Worm (Caenorhabditis elegans): Measurements from ENCODE around the gene gmeb-3.
A peak's percentile ranks its signal among the peaks of the same experiment; 100 is the strongest.

The gmeb-3 gene

DNA sequence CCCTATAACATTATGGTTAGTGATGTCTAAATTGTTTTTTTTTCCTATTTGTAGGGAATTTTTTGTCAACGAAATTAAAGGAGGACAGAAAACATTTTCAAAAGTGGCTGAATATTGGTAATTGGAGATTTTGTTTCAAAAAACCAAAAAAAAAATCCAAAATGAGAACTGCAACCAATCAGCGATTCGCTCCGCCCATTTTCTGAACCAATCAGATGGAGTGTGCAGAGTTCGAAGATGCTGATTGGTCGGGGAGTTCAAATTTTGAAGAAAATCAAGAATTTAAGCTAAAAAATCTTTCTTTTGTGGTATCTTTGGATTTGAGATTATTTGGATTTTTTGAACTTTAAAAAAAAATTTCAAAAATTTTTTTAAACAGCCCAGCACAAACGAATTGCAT lies 30.1 kb downstream of the gmeb-3 start:
- TF ChIP-seq dmd-4 (tag; optimal IDR thresholded peaks at IDR 0.05), result no peak
- peak; percentile 23 for TF ChIP-seq lin-13 (GFP tag; optimal IDR thresholded peaks at IDR 0.05)

DNA sequence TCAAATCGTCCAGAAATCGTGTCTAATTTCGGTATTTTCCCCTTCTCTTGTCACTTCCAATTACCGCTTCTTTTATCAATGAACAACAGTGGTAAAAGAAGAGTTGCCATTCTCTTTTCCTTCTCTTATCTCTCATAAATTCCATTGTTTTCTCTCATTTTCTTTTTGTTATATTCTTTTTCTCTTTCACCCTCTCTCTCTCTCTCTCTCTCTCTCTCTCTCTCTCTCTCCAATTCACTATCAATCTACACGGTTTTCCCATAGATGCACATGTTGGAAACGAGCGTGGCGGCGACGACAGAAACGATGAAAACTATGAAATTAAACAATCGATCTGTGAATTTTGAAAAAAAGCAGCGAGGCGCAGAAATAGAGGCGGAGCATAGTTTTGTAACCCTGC lies 30.9 kb downstream of the gmeb-3 start:
- TF ChIP-seq nhr-129 (tag; optimal IDR thresholded peaks at IDR 0.05) (peak; percentile 36), R02D3.7 (tag; optimal IDR thresholded peaks at IDR 0.05) (no peak), gmeb-1 (tag; optimal IDR thresholded peaks at IDR 0.05) (peak; percentile 32), crh-2 (tag; optimal IDR thresholded peaks at IDR 0.05) (peak; percentile 66), C34F6.9 (tag; optimal IDR thresholded peaks at IDR 0.05) (peak; percentile 12), F13H6.1 (tag; optimal IDR thresholded peaks at IDR 0.05) (peak; percentile 17), egl-27 (tag; optimal IDR thresholded peaks at IDR 0.05) (peak; percentile 39), blmp-1 (tag; optimal IDR thresholded peaks at IDR 0.05; ENCODE audit: insufficient read depth) (peak; percentile 39), fos-1 (tag; optimal IDR thresholded peaks at IDR 0.05) (peak; percentile 18), lin-11 (tag; optimal IDR thresholded peaks at IDR 0.05) (no peak), sma-9 (GFP tag; optimal IDR thresholded peaks at IDR 0.05) (peak; percentile 53), sma-9 (tag; optimal IDR thresholded peaks at IDR 0.05) (no peak), sma-3 (GFP tag; optimal IDR thresholded peaks at IDR 0.05) (peak; percentile 39), nhr-25 (tag; optimal IDR thresholded peaks at IDR 0.05) (peak; percentile 31), lsy-2 (tag; optimal IDR thresholded peaks at IDR 0.05) (peak in 1 of 2 experiments; percentile 39), nhr-77 (tag; optimal IDR thresholded peaks at IDR 0.05) (no peak), lin-13 (GFP tag; optimal IDR thresholded peaks at IDR 0.05) (no peak)

- peak; percentile 53 for TF ChIP-seq blmp-1 (tag; optimal IDR thresholded peaks at IDR 0.05; ENCODE audit: insufficient read depth)
- peak; percentile 48 for TF ChIP-seq fos-1 (tag; optimal IDR thresholded peaks at IDR 0.05)
- no peak for TF ChIP-seq alr-1 (tag; optimal IDR thresholded peaks at IDR 0.05)
Measured at ce11 chrIII:3800240-3800933, 32.1 kb downstream of the gmeb-3 start, which contains the start of gene mtm-3. mtm-3 (minus strand) TSS chrIII:3800467.

DNA sequence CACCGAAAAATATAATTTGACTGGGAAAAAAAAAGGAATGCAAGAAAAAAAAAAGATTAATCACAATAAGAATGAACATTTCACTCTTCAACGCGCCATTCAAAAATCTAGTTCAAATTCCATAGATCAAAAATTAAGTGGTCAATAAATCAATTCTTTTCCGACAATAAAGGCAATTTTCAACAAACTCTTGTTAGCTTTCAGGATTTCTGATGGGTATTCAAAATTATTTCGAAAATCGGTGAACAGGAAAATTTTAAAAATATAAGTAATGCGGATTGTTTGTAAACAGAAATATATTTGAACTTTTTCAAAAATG lies 32.6 kb downstream of the gmeb-3 start:
- TF ChIP-seq ztf-1 (GFP tag; conservative IDR thresholded peaks at IDR 0.05) (no peak), dmd-4 (tag; optimal IDR thresholded peaks at IDR 0.05) (no peak), ceh-16 (tag; optimal IDR thresholded peaks at IDR 0.05) (no peak), nhr-77 (tag; optimal IDR thresholded peaks at IDR 0.05) (no peak), fos-1 (tag; optimal IDR thresholded peaks at IDR 0.05) (no peak), mdl-1 (tag; optimal IDR thresholded peaks at IDR 0.05) (no peak), mab-5 (tag; optimal IDR thresholded peaks at IDR 0.05) (no peak), nhr-23 (tag; optimal IDR thresholded peaks at IDR 0.05) (no peak), mbf-1 (tag; optimal IDR thresholded peaks at IDR 0.05) (no peak), ztf-4 (tag; optimal IDR thresholded peaks at IDR 0.05) (no peak), egl-27 (tag; optimal IDR thresholded peaks at IDR 0.05) (no peak), C34F6.9 (tag; optimal IDR thresholded peaks at IDR 0.05) (no peak), lin-13 (GFP tag; optimal IDR thresholded peaks at IDR 0.05) (no peak), crh-2 (tag; optimal IDR thresholded peaks at IDR 0.05) (no peak), aly-2 (tag; optimal IDR thresholded peaks at IDR 0.05) (no peak)

DNA sequence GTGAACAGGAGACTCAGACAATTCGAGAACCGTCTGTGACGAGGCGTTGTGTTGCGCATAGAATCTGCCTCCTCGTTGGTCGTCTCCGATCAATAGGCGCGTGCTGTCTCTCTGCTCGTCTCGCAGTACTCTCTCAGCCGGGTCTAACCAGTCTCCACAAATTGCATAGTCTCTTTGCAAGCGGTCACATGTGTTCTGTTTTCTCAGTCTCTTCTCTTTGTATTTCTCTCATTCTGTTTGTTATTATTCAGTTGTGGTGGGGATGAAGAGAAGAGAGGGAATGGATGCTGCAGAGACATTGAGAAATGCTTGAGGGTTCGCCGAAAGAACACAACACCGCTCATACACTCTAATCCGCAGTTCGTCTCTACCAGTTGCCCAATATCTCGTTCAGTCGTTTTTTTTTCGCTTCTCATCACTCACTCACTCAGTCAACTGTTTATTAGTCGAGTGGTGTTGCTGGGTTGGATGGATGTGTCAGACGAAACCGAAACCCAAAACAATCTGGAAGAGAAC lies 33.1 kb downstream of the gmeb-3 start:
- peak; percentile 51 for TF ChIP-seq ceh-82 (tag; optimal IDR thresholded peaks at IDR 0.05)
- TF ChIP-seq unc-55 (GFP tag; optimal IDR thresholded peaks at IDR 0.05), result peak; percentile 98
- TF ChIP-seq gmeb-1 (tag; optimal IDR thresholded peaks at IDR 0.05), result peak; percentile 88
- TF ChIP-seq peb-1 (tag; optimal IDR thresholded peaks at IDR 0.05), result no peak
- peak; percentile 76 for TF ChIP-seq nhr-10 (tag; optimal IDR thresholded peaks at IDR 0.05)
- TF ChIP-seq F13H6.1 (tag; optimal IDR thresholded peaks at IDR 0.05), result peak; percentile 99
- TF ChIP-seq sma-9 (GFP tag; optimal IDR thresholded peaks at IDR 0.05), result peak; percentile 98
- peak; percentile 8 for TF ChIP-seq sma-9 (tag; optimal IDR thresholded peaks at IDR 0.05)
- no peak for TF ChIP-seq aly-2 (tag; optimal IDR thresholded peaks at IDR 0.05)
- no peak for TF ChIP-seq R02D3.7 (tag; optimal IDR thresholded peaks at IDR 0.05)
- peak; percentile 73 for TF ChIP-seq skn-1 (tag; optimal IDR thresholded peaks at IDR 0.05)
- peak; percentile 87 to 96 for TF ChIP-seq lsy-2 (tag; optimal IDR thresholded peaks at IDR 0.05)
- no peak for TF ChIP-seq alr-1 (tag; optimal IDR thresholded peaks at IDR 0.05)
- peak; percentile 13 for TF ChIP-seq elt-1 (tag; optimal IDR thresholded peaks at IDR 0.05)
- peak; percentile 42 for TF ChIP-seq nhr-237 (tag; optimal IDR thresholded peaks at IDR 0.05)
- TF ChIP-seq Y55F3AM.14 (GFP tag; optimal IDR thresholded peaks at IDR 0.05), result peak; percentile 98
- TF ChIP-seq unc-62 (GFP tag; optimal IDR thresholded peaks at IDR 0.05), result peak; percentile 91
- peak; percentile 98 for TF ChIP-seq nhr-129 (tag; optimal IDR thresholded peaks at IDR 0.05)
- peak; percentile 82 for TF ChIP-seq blmp-1 (tag; optimal IDR thresholded peaks at IDR 0.05; ENCODE audit: insufficient read depth)
- peak; percentile 96 for TF ChIP-seq zag-1 (tag; optimal IDR thresholded peaks at IDR 0.05)
- TF ChIP-seq snpc-4 (tag; optimal IDR thresholded peaks at IDR 0.05), result peak; percentile 86
- TF ChIP-seq ceh-16 (tag; optimal IDR thresholded peaks at IDR 0.05), result peak; percentile 89
- TF ChIP-seq ama-1 (optimal IDR thresholded peaks at IDR 0.05), result peak; percentile 85
- peak; percentile 81 for TF ChIP-seq nhr-77 (tag; optimal IDR thresholded peaks at IDR 0.05)
- TF ChIP-seq dmd-4 (tag; optimal IDR thresholded peaks at IDR 0.05), result peak; percentile 31
- peak; percentile 30 for TF ChIP-seq unc-39 (tag; optimal IDR thresholded peaks at IDR 0.05)
- TF ChIP-seq fos-1 (tag; optimal IDR thresholded peaks at IDR 0.05), result peak; percentile 97
- TF ChIP-seq nhr-11 (tag; optimal IDR thresholded peaks at IDR 0.05), result no peak
- peak; percentile 91 for TF ChIP-seq lin-11 (tag; optimal IDR thresholded peaks at IDR 0.05)
- peak; percentile 98 for TF ChIP-seq nhr-25 (tag; optimal IDR thresholded peaks at IDR 0.05)
- peak; percentile 97 for TF ChIP-seq nhr-6 (tag; optimal IDR thresholded peaks at IDR 0.05)

All from whole organism, L2 larva.